Worm (Caenorhabditis elegans) whole organism, L3 larva: Measurements from ENCODE around the gene clec-202.

ENCODE experiments used
- R02D3.7 ChIP-seq: fragments of 150-350 bp; optimal IDR thresholded peaks from 2 replicates; lab custom pipeline; 2014; ENCODE audit warnings: missing biosample characterization, missing genetic modification characterization
- ZK546.5 ChIP-seq: sonication (generic microtip); optimal IDR thresholded peaks from 2 replicates; lab custom pipeline; 2017; ENCODE audit warnings: missing biosample characterization, missing genetic modification characterization
- aly-2 ChIP-seq: fragments of 150-350 bp; optimal IDR thresholded peaks from 2 replicates; lab custom pipeline; 2014; ENCODE audit warnings: missing biosample characterization, missing genetic modification characterization
- ama-1 ChIP-seq: fragments of 150-350 bp; optimal IDR thresholded peaks from 2 replicates; lab custom pipeline; 2018
- ceh-16 ChIP-seq: sonication (generic microtip); optimal IDR thresholded peaks from 2 replicates; lab custom pipeline; 2017; ENCODE audit warnings: missing biosample characterization, missing genetic modification characterization
- ceh-82 ChIP-seq: fragments of 150-350 bp; optimal IDR thresholded peaks from 2 replicates; lab custom pipeline; 2014; ENCODE audit warnings: missing biosample characterization, missing genetic modification characterization
- ceh-9 ChIP-seq: sonication (generic microtip); optimal IDR thresholded peaks from 2 replicates; lab custom pipeline; 2018; ENCODE audit warnings: missing biosample characterization, missing genetic modification characterization
- daf-12 ChIP-seq: fragments of 150-350 bp; optimal IDR thresholded peaks from 2 replicates; lab custom pipeline; 2014; ENCODE audit warnings: missing biosample characterization, missing genetic modification reagents, missing genetic modification characterization
- egl-5 ChIP-seq: fragments of 150-350 bp; optimal IDR thresholded peaks from 2 replicates; lab custom pipeline; 2017; ENCODE audit warnings: missing biosample characterization, missing genetic modification reagents, missing genetic modification characterization, inconsistent platforms
- eor-1 ChIP-seq, 2 experiments: fragments of 150-350 bp; optimal IDR thresholded peaks; 2 replicates each; lab custom pipeline; 2014 to 2018; ENCODE audit warnings: missing biosample characterization in 2 of 2, missing genetic modification characterization in 2 of 2
- fkh-10 ChIP-seq: sonication (generic microtip); optimal IDR thresholded peaks from 2 replicates; lab custom pipeline; 2017; ENCODE audit warnings: missing biosample characterization, missing genetic modification reagents, missing genetic modification characterization
- fos-1 ChIP-seq: fragments of 150-350 bp; optimal IDR thresholded peaks from 2 replicates; lab custom pipeline; 2014; ENCODE audit warnings: missing biosample characterization, missing genetic modification characterization
- hmg-11 ChIP-seq: sonication (generic microtip); optimal IDR thresholded peaks from 2 replicates; lab custom pipeline; 2016; ENCODE audit warnings: missing genetic modification characterization, missing compliant biosample characterization
- lin-15B ChIP-seq: fragments of 150-350 bp; optimal IDR thresholded peaks from 2 replicates; lab custom pipeline; 2014; ENCODE audit warnings: missing biosample characterization, missing genetic modification characterization
- lin-39 ChIP-seq: fragments of 150-350 bp; optimal IDR thresholded peaks from 2 replicates; lab custom pipeline; 2018; ENCODE audit warnings: missing biosample characterization, missing genetic modification reagents, missing genetic modification characterization
- lsy-12 ChIP-seq: sonication (generic microtip); optimal IDR thresholded peaks from 2 replicates; lab custom pipeline; 2016; ENCODE audit warnings: mild to moderate bottlenecking, missing genetic modification characterization, missing compliant biosample characterization
- mdl-1 ChIP-seq: fragments of 150-350 bp; optimal IDR thresholded peaks from 2 replicates; lab custom pipeline; 2014; ENCODE audit warnings: missing biosample characterization, missing genetic modification characterization
- mml-1 ChIP-seq: fragments of 150-350 bp; sonication (generic microtip); optimal IDR thresholded peaks from 3 replicates; lab custom pipeline; 2014; ENCODE audit warnings: missing biosample characterization, missing genetic modification characterization
- nfya-1 ChIP-seq: sonication (generic microtip); optimal IDR thresholded peaks from 2 replicates; lab custom pipeline; 2017; ENCODE audit warnings: missing genetic modification characterization, mild to moderate bottlenecking, missing compliant biosample characterization, antibody characterized with exemption, moderate library complexity; ENCODE audit not compliant: insufficient read depth
- nhr-11 ChIP-seq: fragments of 150-350 bp; optimal IDR thresholded peaks from 2 replicates; lab custom pipeline; 2014; ENCODE audit warnings: missing biosample characterization, missing genetic modification characterization
- nhr-12 ChIP-seq: fragments of 150-350 bp; optimal IDR thresholded peaks from 2 replicates; lab custom pipeline; 2014; ENCODE audit warnings: missing biosample characterization, missing genetic modification characterization
- nhr-25 ChIP-seq: sonication (generic microtip); optimal IDR thresholded peaks from 2 replicates; lab custom pipeline; 2017; ENCODE audit warnings: missing biosample characterization, missing genetic modification characterization
- nhr-43 ChIP-seq: sonication (generic microtip); optimal IDR thresholded peaks from 2 replicates; lab custom pipeline; 2016; ENCODE audit warnings: mild to moderate bottlenecking, missing genetic modification characterization, missing compliant biosample characterization; ENCODE audit not compliant: poor library complexity, severe bottlenecking
- nhr-67 ChIP-seq: fragments of 150-350 bp; optimal IDR thresholded peaks from 2 replicates; lab custom pipeline; 2014; ENCODE audit warnings: missing biosample characterization, missing genetic modification characterization
- pqm-1 ChIP-seq: fragments of 150-350 bp; optimal IDR thresholded peaks from 2 replicates; lab custom pipeline; 2017; ENCODE audit warnings: missing biosample characterization, missing genetic modification characterization, inconsistent platforms
- sea-2 ChIP-seq: fragments of 150-350 bp; sonication (generic microtip); optimal IDR thresholded peaks from 4 replicates; lab custom pipeline; 2014; ENCODE audit warnings: missing biosample characterization, missing genetic modification reagents, missing genetic modification characterization
- skn-1 ChIP-seq: fragments of 150-350 bp; optimal IDR thresholded peaks from 2 replicates; lab custom pipeline; 2014; ENCODE audit warnings: missing biosample characterization, missing genetic modification characterization
- snpc-4 ChIP-seq: fragments of 150-350 bp; optimal IDR thresholded peaks from 2 replicates; lab custom pipeline; 2014; ENCODE audit warnings: missing biosample characterization, missing genetic modification characterization
- unc-62 ChIP-seq: fragments of 150-350 bp; sonication (generic microtip); optimal IDR thresholded peaks from 4 replicates; lab custom pipeline; 2014; ENCODE audit warnings: missing biosample characterization, missing genetic modification reagents, missing genetic modification characterization
- zag-1 ChIP-seq: fragments of 150-350 bp; optimal IDR thresholded peaks from 2 replicates; lab custom pipeline; 2014; ENCODE audit warnings: missing biosample characterization, missing genetic modification characterization
- ztf-4 ChIP-seq: fragments of 150-350 bp; optimal IDR thresholded peaks from 2 replicates; lab custom pipeline; 2014; ENCODE audit warnings: missing biosample characterization, missing genetic modification characterization

Gene clec-202

ce11 chrIV:17343482-17343881, 17.8 kb upstream of the clec-202 start, which contains the start of gene C49C3.11:
Gene C49C3.11, plus strand, starts transcription at chrIV:17343782.
- TF ChIP-seq nhr-25 (tag; lab: Kevin White, UChicago) (no peak), R02D3.7 (tag; lab: Kevin White, UChicago) (no peak), nhr-12 (tag; lab: Kevin White, UChicago) (no peak), fkh-10 (GFP tag; lab: Kevin White, UChicago) (no peak), sea-2 (GFP tag; lab: Kevin White, UChicago) (no peak), mdl-1 (tag; lab: Kevin White, UChicago) (no peak), unc-62 (GFP tag; lab: Kevin White, UChicago) (no peak), skn-1 (tag; lab: Kevin White, UChicago) (no peak), lin-39 (tag; lab: Kevin White, UChicago) (no peak), fos-1 (tag; lab: Kevin White, UChicago) (no peak), ceh-82 (tag; lab: Kevin White, UChicago) (no peak), nhr-11 (tag; lab: Kevin White, UChicago) (no peak)

- no peak for TF ChIP-seq ztf-4 (tag; lab: Kevin White, UChicago)
- TF ChIP-seq ceh-9 (tag; lab: Kevin White, UChicago) = no peak
- TF ChIP-seq lin-39 (tag; lab: Kevin White, UChicago) = no peak
These were observed 14.5 kb upstream of the clec-202 start, which contains the start of the genes clec-197 and clec-198 for ce11 chrIV:17346599-17347218. Gene clec-197, minus strand, starts transcription at chrIV:17346699. Gene clec-198, plus strand, starts transcription at chrIV:17347168.

- TF ChIP-seq R02D3.7 (tag; lab: Kevin White, UChicago) = no peak
- TF ChIP-seq mml-1 (tag; lab: Kevin White, UChicago) = no peak
- TF ChIP-seq nhr-12 (tag; lab: Kevin White, UChicago) = no peak
- no peak for TF ChIP-seq ceh-9 (tag; lab: Kevin White, UChicago)
- TF ChIP-seq aly-2 (tag; lab: Kevin White, UChicago) = no peak
- TF ChIP-seq lsy-12 (tag; lab: Kevin White, UChicago) = no peak
- TF ChIP-seq pqm-1 (tag; lab: Kevin White, UChicago) = no peak
- no peak for TF ChIP-seq lin-39 (tag; lab: Kevin White, UChicago)
These were observed 9.7 kb upstream of the clec-202 start, which contains the start of gene clec-199 for ce11 chrIV:17351586-17351985. Gene clec-199, plus strand, starts transcription at chrIV:17351886.

- no peak for TF ChIP-seq fkh-10 (GFP tag; lab: Kevin White, UChicago)
These were observed 6.1 kb downstream of the clec-202 start, which contains the start of gene zipt-17 for ce11 chrIV:17367294-17367693. Gene zipt-17, minus strand, starts transcription at chrIV:17367394.

ce11 chrIV:17368292-17368691, 7.0 kb downstream of the clec-202 start, which contains the start of gene trh-1:
Gene trh-1, plus strand, starts transcription at chrIV:17368592.
- TF ChIP-seq ZK546.5 = no peak
- no peak for TF ChIP-seq egl-5 (tag; lab: Kevin White, UChicago)
- TF ChIP-seq ama-1 (lab: Kevin White, UChicago) = no peak
- TF ChIP-seq nfya-1 = no peak
- no peak for TF ChIP-seq skn-1 (tag; lab: Kevin White, UChicago)
- no peak for TF ChIP-seq lin-39 (tag; lab: Kevin White, UChicago)
- TF ChIP-seq aly-2 (tag; lab: Kevin White, UChicago) = no peak
- TF ChIP-seq ceh-82 (tag; lab: Kevin White, UChicago) = no peak
- TF ChIP-seq daf-12 (tag; lab: Kevin White, UChicago) = no peak
- no peak for TF ChIP-seq eor-1 (tag; optimal IDR thresholded peaks at IDR 0.05; lab: Kevin White, UChicago)
- TF ChIP-seq ztf-4 (tag; lab: Kevin White, UChicago) = no peak
- TF ChIP-seq lin-15B = no peak
- no peak for TF ChIP-seq ceh-16 (tag; lab: Kevin White, UChicago)
- no peak for TF ChIP-seq zag-1
- TF ChIP-seq pqm-1 (tag; lab: Kevin White, UChicago) = no peak
- no peak for TF ChIP-seq nhr-43 (tag; lab: Kevin White, UChicago)
- TF ChIP-seq nhr-67 (tag; lab: Kevin White, UChicago) = no peak
- no peak for TF ChIP-seq hmg-11

- no peak for TF ChIP-seq nfya-1
- no peak for TF ChIP-seq ama-1 (lab: Kevin White, UChicago)
- no peak for TF ChIP-seq pqm-1 (tag; lab: Kevin White, UChicago)
- TF ChIP-seq snpc-4 (tag; lab: Kevin White, UChicago) = no peak
These were observed 10.2 kb downstream of the clec-202 start, which contains the start of gene C30H6.5 for ce11 chrIV:17371469-17371868. Gene C30H6.5, plus strand, starts transcription at chrIV:17371769.
